Worm (Caenorhabditis elegans) whole organism, L1 larva: ENCODE measurements around the gene rdl-1.

Source experiments
- F16B12.6 ChIP-seq: fragments of 150-350 bp; optimal IDR thresholded peaks from 2 replicates; lab custom pipeline; 2014; ENCODE audit warnings: missing biosample characterization, missing genetic modification characterization
- alr-1 ChIP-seq: fragments of 200-800 bp; sonication (Bioruptor generic); optimal IDR thresholded peaks from 2 replicates; lab custom pipeline; 2018; ENCODE audit warnings: borderline replicate concordance, mild to moderate bottlenecking, missing genetic modification characterization, missing compliant biosample characterization
- blmp-1 ChIP-seq: fragments of 150-350 bp; optimal IDR thresholded peaks from 2 replicates; lab custom pipeline; 2014; ENCODE audit warnings: missing biosample characterization, missing genetic modification characterization
- ceh-88 ChIP-seq: fragments of 200-800 bp; sonication (Bioruptor generic); IDR thresholded peaks from 2 replicates; pipeline ENCODE4 v1.3.6; 2022; ENCODE audit warnings: missing genetic modification characterization, missing compliant biosample characterization
- dsc-1 ChIP-seq: sonication (generic microtip); optimal IDR thresholded peaks from 2 replicates; lab custom pipeline; 2016; ENCODE audit warnings: mild to moderate bottlenecking, missing genetic modification characterization, missing compliant biosample characterization
- efl-1 ChIP-seq, 4 experiments: fragments of 150-350 bp; optimal IDR thresholded peaks in 3 of 4; peaks in 1 of 4; 1 replicate in 1 of 4; 2 replicates in 3 of 4; lab custom pipeline; 2014; ENCODE audit warnings: missing biosample characterization in 2 of 4, missing genetic modification characterization in 2 of 4, missing genetic modification reagents in 2 of 4
- egl-13 ChIP-seq: sonication (generic microtip); optimal IDR thresholded peaks from 2 replicates; lab custom pipeline; 2016; ENCODE audit warnings: missing genotype, missing genetic modification reagents, missing genetic modification characterization, missing compliant biosample characterization
- elt-2 ChIP-seq: sonication (generic microtip); optimal IDR thresholded peaks from 2 replicates; lab custom pipeline; 2016; ENCODE audit warnings: missing genetic modification characterization, mild to moderate bottlenecking, inconsistent platforms, missing compliant biosample characterization, missing genetic modification reagents
- elt-3 ChIP-seq, 6 experiments: fragments of 150-350 bp in 1 of 6; sonication (generic microtip); optimal IDR thresholded peaks; 2 replicates each; lab custom pipeline; 2017 to 2018; ENCODE audit warnings: missing biosample characterization in 6 of 6, missing genetic modification characterization in 6 of 6, inconsistent platforms in 1 of 6
- ets-5 ChIP-seq: fragments of 200-800 bp; sonication (Bioruptor generic); IDR thresholded peaks from 2 replicates; pipeline ENCODE4 v1.3.6; 2022; ENCODE audit warnings: missing genetic modification characterization, missing compliant biosample characterization
- hpl-2 ChIP-seq: fragments of 150-350 bp; optimal IDR thresholded peaks from 2 replicates; lab custom pipeline; 2014; ENCODE audit warnings: missing biosample characterization, missing genetic modification reagents, missing genetic modification characterization
- isw-1 ChIP-seq: fragments of 200-800 bp; sonication (Bioruptor generic); IDR thresholded peaks from 2 replicates; pipeline ENCODE4 v1.3.6; 2022; ENCODE audit warnings: missing genetic modification characterization, missing compliant biosample characterization
- lin-13 ChIP-seq: fragments of 150-350 bp; optimal IDR thresholded peaks from 2 replicates; lab custom pipeline; 2014; ENCODE audit warnings: missing biosample characterization, missing genetic modification reagents, missing genetic modification characterization
- lin-15B ChIP-seq: fragments of 150-350 bp; sonication (generic microtip); optimal IDR thresholded peaks from 3 replicates; lab custom pipeline; 2014; ENCODE audit warnings: missing biosample characterization, missing genetic modification characterization
- lin-35 ChIP-seq, 2 experiments: fragments of 150-350 bp; optimal IDR thresholded peaks; 2 replicates each; lab custom pipeline; 2014; ENCODE audit warnings: missing biosample characterization in 2 of 2, missing genetic modification characterization in 2 of 2, missing genetic modification reagents in 2 of 2
- lin-39 ChIP-seq: fragments of 150-350 bp; optimal IDR thresholded peaks from 2 replicates; lab custom pipeline; 2014; ENCODE audit warnings: missing biosample characterization, missing genetic modification reagents, missing genetic modification characterization
- nhr-19 ChIP-seq: fragments of 200-800 bp; sonication (Bioruptor generic); conservative IDR thresholded peaks from 2 replicates; pipeline ENCODE4 v1.3.6; 2022; ENCODE audit warnings: missing genetic modification characterization, missing compliant biosample characterization
- nhr-71 ChIP-seq: sonication (generic microtip); optimal IDR thresholded peaks from 2 replicates; lab custom pipeline; 2016; ENCODE audit warnings: mild to moderate bottlenecking, missing genetic modification characterization, moderate library complexity, missing compliant biosample characterization
- nhr-77 ChIP-seq: fragments of 150-350 bp; optimal IDR thresholded peaks from 2 replicates; lab custom pipeline; 2014; ENCODE audit warnings: missing biosample characterization, missing genetic modification characterization
- nhr-85 ChIP-seq: sonication (generic microtip); peaks from one replicate; lab custom pipeline; 2016; ENCODE audit warnings: missing genetic modification characterization, inconsistent platforms, missing compliant biosample characterization
- rnt-1 ChIP-seq: sonication (generic microtip); optimal IDR thresholded peaks from 2 replicates; lab custom pipeline; 2016; ENCODE audit warnings: mild to moderate bottlenecking, missing genetic modification characterization, moderate library complexity, missing compliant biosample characterization
- snpc-4 ChIP-seq: fragments of 150-350 bp; optimal IDR thresholded peaks from 2 replicates; lab custom pipeline; 2014; ENCODE audit warnings: missing biosample characterization, missing genetic modification characterization
- sptf-1 ChIP-seq: fragments of 150-350 bp; optimal IDR thresholded peaks from 2 replicates; lab custom pipeline; 2014; ENCODE audit warnings: missing biosample characterization, missing genetic modification characterization
- unc-130 ChIP-seq: fragments of 150-350 bp; optimal IDR thresholded peaks from 2 replicates; lab custom pipeline; 2017; ENCODE audit warnings: missing biosample characterization, missing genetic modification characterization, inconsistent platforms
- unc-62 ChIP-seq: fragments of 150-350 bp; optimal IDR thresholded peaks from 2 replicates; lab custom pipeline; 2014; ENCODE audit warnings: missing biosample characterization, missing genetic modification reagents, missing genetic modification characterization
- unc-86 ChIP-seq: sonication (generic microtip); optimal IDR thresholded peaks from 2 replicates; lab custom pipeline; 2016; ENCODE audit warnings: missing genetic modification characterization, missing compliant biosample characterization
- unc-98 ChIP-seq: fragments of 200-800 bp; sonication (Bioruptor generic); IDR thresholded peaks from 2 replicates; pipeline ENCODE4 v1.3.6; 2022; ENCODE audit warnings: missing genetic modification characterization, missing compliant biosample characterization
- zip-4 ChIP-seq: fragments of 200-800 bp; sonication (Bioruptor generic); optimal IDR thresholded peaks from 2 replicates; lab custom pipeline; 2018; ENCODE audit warnings: mild to moderate bottlenecking, missing genetic modification characterization, moderate library complexity, missing compliant biosample characterization

rdl-1 gene

ce11 chrIV:7808583-7808982 is 38.5 kb upstream of the rdl-1 start, which contains the start of gene C33H5.1:
Gene C33H5.1, plus strand, starts transcription at chrIV:7808912.
- no peak for TF ChIP-seq isw-1 (GFP tag; lab: Robert Waterston, UW)
- no peak for TF ChIP-seq sptf-1 (tag; lab: Kevin White, UChicago)
- no peak for TF ChIP-seq zip-4 (GFP tag; lab: Kevin White, UChicago)
- TF ChIP-seq efl-1 (optimal IDR thresholded peaks at IDR 0.05; lab: Kevin White, UChicago): no peak
- TF ChIP-seq efl-1 (GFP tag; optimal IDR thresholded peaks at IDR 0.05 in 1 of 2; lab: Kevin White, UChicago): peak in 1 of 2 experiments; percentile 53
- no peak for TF ChIP-seq elt-3 (tag; optimal IDR thresholded peaks at IDR 0.05; lab: Kevin White, UChicago)
- TF ChIP-seq lin-39 (tag; lab: Kevin White, UChicago): no peak
- TF ChIP-seq blmp-1 (tag; lab: Kevin White, UChicago): peak; percentile 10

- TF ChIP-seq blmp-1 (tag; lab: Kevin White, UChicago) (peak; percentile 37), rnt-1 (tag; lab: Kevin White, UChicago) (no peak), alr-1 (tag; lab: Kevin White, UChicago) (no peak), hpl-2 (GFP tag; lab: Kevin White, UChicago) (no peak)
These were observed 34.7 kb upstream of the rdl-1 start, which contains the start of gene C33H5.2 for ce11 chrIV:7804740-7805139. Gene C33H5.2, plus strand, starts transcription at chrIV:7805040.

ce11 chrIV:7803250-7803649 is 33.2 kb upstream of the rdl-1 start, which contains the start of gene C33H5.16:
Gene C33H5.16, minus strand, starts transcription at chrIV:7803350.
- TF ChIP-seq unc-62: no peak

- no peak for TF ChIP-seq nhr-77
- no peak for TF ChIP-seq unc-130 (tag; lab: Kevin White, UChicago)
- TF ChIP-seq hpl-2 (GFP tag; lab: Kevin White, UChicago): no peak
- TF ChIP-seq egl-13 (tag; lab: Kevin White, UChicago): no peak
- no peak for TF ChIP-seq nhr-71 (tag; lab: Kevin White, UChicago)
These were observed 30.3 kb upstream of the rdl-1 start for ce11 chrIV:7800338-7800737.

ce11 chrIV:7796432-7797113 is 26.5 kb upstream of the rdl-1 start, which contains the start of gene sgo-1:
Gene sgo-1, minus strand, starts transcription at chrIV:7796482.
- TF ChIP-seq dsc-1 (tag; lab: Kevin White, UChicago) (no peak), efl-1 (optimal IDR thresholded peaks at IDR 0.05; lab: Kevin White, UChicago) (peak; percentile 1 to 16), efl-1 (GFP tag; optimal IDR thresholded peaks at IDR 0.05 in 1 of 2; lab: Kevin White, UChicago) (no peak)

- TF ChIP-seq egl-13 (tag; lab: Kevin White, UChicago) (no peak), F16B12.6 (tag; lab: Kevin White, UChicago) (no peak), lin-13 (no peak), nhr-19 (GFP tag; lab: Robert Waterston, UW) (no peak), sptf-1 (tag; lab: Kevin White, UChicago) (no peak), dsc-1 (tag; lab: Kevin White, UChicago) (no peak), ets-5 (GFP tag; lab: Robert Waterston, UW) (no peak)
These were observed 24.6 kb upstream of the rdl-1 start, which contains the start of gene ntp-1 for ce11 chrIV:7794709-7795108. Gene ntp-1, minus strand, starts transcription at chrIV:7794809.

- no peak for TF ChIP-seq nhr-85 (tag; lab: Kevin White, UChicago)
- no peak for TF ChIP-seq ceh-88 (GFP tag; lab: Robert Waterston, UW)
- TF ChIP-seq unc-86 (tag; lab: Kevin White, UChicago): no peak
- TF ChIP-seq lin-15B (tag; lab: Kevin White, UChicago): no peak
- peak; percentile 34 for TF ChIP-seq elt-2 (tag; lab: Kevin White, UChicago)
- no peak for TF ChIP-seq unc-98 (GFP tag; lab: Robert Waterston, UW)
- TF ChIP-seq elt-3 (tag; optimal IDR thresholded peaks at IDR 0.05; lab: Kevin White, UChicago): no peak
- peak in 1 of 2 experiments; percentile 20 for TF ChIP-seq lin-35 (GFP tag; optimal IDR thresholded peaks at IDR 0.05; lab: Kevin White, UChicago)
- no peak for TF ChIP-seq snpc-4 (tag; lab: Kevin White, UChicago)
- TF ChIP-seq efl-1 (optimal IDR thresholded peaks at IDR 0.05; lab: Kevin White, UChicago): peak in 1 of 2 experiments; percentile 6
- peak in 1 of 2 experiments; percentile 56 for TF ChIP-seq efl-1 (GFP tag; optimal IDR thresholded peaks at IDR 0.05 in 1 of 2; lab: Kevin White, UChicago)
- TF ChIP-seq, all 84 proteins: peak for 3
These were observed 21.9 kb upstream of the rdl-1 start, which contains the start of gene C33H5.13 for ce11 chrIV:7791821-7792446. Gene C33H5.13, minus strand, starts transcription at chrIV:7792263.
